Worm (Caenorhabditis elegans) whole organism, L1 larva: ENCODE measurements around the gene myrf-2.

Experiments
- C04F5.9 ChIP-seq: sonication (generic microtip); optimal IDR thresholded peaks from 2 replicates; lab custom pipeline; 2016; ENCODE audit warnings: missing genetic modification characterization, missing compliant biosample characterization
- C16A3.4 ChIP-seq: fragments of 150-350 bp; optimal IDR thresholded peaks from 2 replicates; lab custom pipeline; 2014; ENCODE audit warnings: missing biosample characterization, missing genetic modification characterization
- aly-2 ChIP-seq: fragments of 150-350 bp; optimal IDR thresholded peaks from 2 replicates; lab custom pipeline; 2014; ENCODE audit warnings: missing biosample characterization, missing genetic modification characterization
- blmp-1 ChIP-seq: fragments of 150-350 bp; optimal IDR thresholded peaks from 2 replicates; lab custom pipeline; 2014; ENCODE audit warnings: missing biosample characterization, missing genetic modification characterization
- ceh-63 ChIP-seq: fragments of 200-800 bp; sonication (Bioruptor generic); optimal IDR thresholded peaks from 2 replicates; lab custom pipeline; 2018; ENCODE audit warnings: mild to moderate bottlenecking, missing genetic modification characterization, missing compliant biosample characterization
- ceh-90 ChIP-seq: sonication (generic microtip); optimal IDR thresholded peaks from 2 replicates; lab custom pipeline; 2016; ENCODE audit warnings: missing genetic modification characterization, missing compliant biosample characterization
- dpl-1 ChIP-seq, 3 experiments: fragments of 150-350 bp in 2 of 3; sonication (generic microtip) in 1 of 3; optimal IDR thresholded peaks; 2 replicates each; lab custom pipeline; 2014 to 2017; ENCODE audit warnings: missing biosample characterization in 3 of 3, missing genetic modification characterization in 3 of 3, missing genetic modification reagents in 3 of 3
- dsc-1 ChIP-seq: sonication (generic microtip); optimal IDR thresholded peaks from 2 replicates; lab custom pipeline; 2016; ENCODE audit warnings: mild to moderate bottlenecking, missing genetic modification characterization, missing compliant biosample characterization
- efl-1 ChIP-seq, 4 experiments: fragments of 150-350 bp; optimal IDR thresholded peaks in 3 of 4; peaks in 1 of 4; 1 replicate in 1 of 4; 2 replicates in 3 of 4; lab custom pipeline; 2014; ENCODE audit warnings: missing biosample characterization in 2 of 4, missing genetic modification characterization in 2 of 4, missing genetic modification reagents in 2 of 4
- egl-27 ChIP-seq, 2 experiments: fragments of 150-350 bp in 1 of 2; sonication (generic microtip); optimal IDR thresholded peaks; 3 replicates each; lab custom pipeline; 2017 to 2018; ENCODE audit warnings: missing biosample characterization in 2 of 2, missing genetic modification characterization in 2 of 2, missing genetic modification reagents in 2 of 2
- elt-3 ChIP-seq, 6 experiments: fragments of 150-350 bp in 1 of 6; sonication (generic microtip); optimal IDR thresholded peaks; 2 replicates each; lab custom pipeline; 2017 to 2018; ENCODE audit warnings: missing biosample characterization in 6 of 6, missing genetic modification characterization in 6 of 6, inconsistent platforms in 1 of 6
- fkh-8 ChIP-seq: sonication (generic microtip); optimal IDR thresholded peaks from 2 replicates; lab custom pipeline; 2016; ENCODE audit warnings: mild to moderate bottlenecking, missing genetic modification characterization, missing compliant biosample characterization
- fos-1 ChIP-seq: fragments of 150-350 bp; optimal IDR thresholded peaks from 2 replicates; lab custom pipeline; 2014; ENCODE audit warnings: missing biosample characterization, missing genetic modification characterization
- grh-1 ChIP-seq: fragments of 200-800 bp; sonication (Bioruptor generic); IDR thresholded peaks from 2 replicates; pipeline ENCODE4 v1.3.6; 2022; ENCODE audit warnings: missing genetic modification reagents, missing genetic modification characterization, missing compliant biosample characterization
- isw-1 ChIP-seq: fragments of 200-800 bp; sonication (Bioruptor generic); IDR thresholded peaks from 2 replicates; pipeline ENCODE4 v1.3.6; 2022; ENCODE audit warnings: missing genetic modification characterization, missing compliant biosample characterization
- jun-1 ChIP-seq: fragments of 150-350 bp; optimal IDR thresholded peaks from 2 replicates; lab custom pipeline; 2014; ENCODE audit warnings: missing biosample characterization, missing genetic modification reagents, missing genetic modification characterization
- lin-14 ChIP-seq: fragments of 200-800 bp; sonication (Bioruptor generic); optimal IDR thresholded peaks from 2 replicates; lab custom pipeline; 2018; ENCODE audit warnings: mild to moderate bottlenecking, missing genetic modification characterization, moderate library complexity, missing compliant biosample characterization
- lin-15B ChIP-seq: fragments of 150-350 bp; sonication (generic microtip); optimal IDR thresholded peaks from 3 replicates; lab custom pipeline; 2014; ENCODE audit warnings: missing biosample characterization, missing genetic modification characterization
- lin-39 ChIP-seq: fragments of 150-350 bp; optimal IDR thresholded peaks from 2 replicates; lab custom pipeline; 2014; ENCODE audit warnings: missing biosample characterization, missing genetic modification reagents, missing genetic modification characterization
- lsy-2 ChIP-seq, 2 experiments: fragments of 150-350 bp; optimal IDR thresholded peaks; 2 replicates each; lab custom pipeline; 2014; ENCODE audit warnings: missing biosample characterization in 2 of 2, missing genetic modification characterization in 2 of 2
- mep-1 ChIP-seq: fragments of 150-350 bp; optimal IDR thresholded peaks from 2 replicates; lab custom pipeline; 2014; ENCODE audit warnings: missing biosample characterization, missing genetic modification characterization
- nhr-19 ChIP-seq: fragments of 200-800 bp; sonication (Bioruptor generic); conservative IDR thresholded peaks from 2 replicates; pipeline ENCODE4 v1.3.6; 2022; ENCODE audit warnings: missing genetic modification characterization, missing compliant biosample characterization
- nhr-20 ChIP-seq: sonication (generic microtip); optimal IDR thresholded peaks from 2 replicates; lab custom pipeline; 2016; ENCODE audit warnings: mild to moderate bottlenecking, missing genetic modification characterization, missing compliant biosample characterization
- nhr-237 ChIP-seq: fragments of 150-350 bp; optimal IDR thresholded peaks from 2 replicates; lab custom pipeline; 2014; ENCODE audit warnings: missing biosample characterization, missing genetic modification characterization
- nhr-71 ChIP-seq: sonication (generic microtip); optimal IDR thresholded peaks from 2 replicates; lab custom pipeline; 2016; ENCODE audit warnings: mild to moderate bottlenecking, missing genetic modification characterization, moderate library complexity, missing compliant biosample characterization
- nhr-90 ChIP-seq: sonication (generic microtip); optimal IDR thresholded peaks from 2 replicates; lab custom pipeline; 2016; ENCODE audit warnings: mild to moderate bottlenecking, missing genetic modification characterization, missing compliant biosample characterization; ENCODE audit not compliant: poor library complexity
- pax-3 ChIP-seq: fragments of 200-800 bp; sonication (Bioruptor generic); optimal IDR thresholded peaks from 2 replicates; lab custom pipeline; 2018; ENCODE audit warnings: mild to moderate bottlenecking, missing genetic modification characterization, moderate library complexity, missing compliant biosample characterization
- pqm-1 ChIP-seq: sonication (generic microtip); optimal IDR thresholded peaks from 3 replicates; lab custom pipeline; 2017; ENCODE audit warnings: missing biosample characterization, missing genetic modification characterization
- rnt-1 ChIP-seq: sonication (generic microtip); optimal IDR thresholded peaks from 2 replicates; lab custom pipeline; 2016; ENCODE audit warnings: mild to moderate bottlenecking, missing genetic modification characterization, moderate library complexity, missing compliant biosample characterization
- skn-1 ChIP-seq: fragments of 150-350 bp; optimal IDR thresholded peaks from 2 replicates; lab custom pipeline; 2014; ENCODE audit warnings: missing biosample characterization, missing genetic modification characterization
- swsn-7 ChIP-seq: sonication (generic microtip); optimal IDR thresholded peaks from 2 replicates; lab custom pipeline; 2016; ENCODE audit warnings: missing genetic modification characterization, missing compliant biosample characterization
- tbx-2 ChIP-seq: sonication (generic microtip); optimal IDR thresholded peaks from 2 replicates; lab custom pipeline; 2016; ENCODE audit warnings: missing genetic modification characterization, missing compliant biosample characterization
- unc-62 ChIP-seq: fragments of 150-350 bp; optimal IDR thresholded peaks from 2 replicates; lab custom pipeline; 2014; ENCODE audit warnings: missing biosample characterization, missing genetic modification reagents, missing genetic modification characterization
- unc-86 ChIP-seq: sonication (generic microtip); optimal IDR thresholded peaks from 2 replicates; lab custom pipeline; 2016; ENCODE audit warnings: missing genetic modification characterization, missing compliant biosample characterization
- vab-15 ChIP-seq: sonication (generic microtip); optimal IDR thresholded peaks from 2 replicates; lab custom pipeline; 2017; ENCODE audit warnings: missing genotype, mild to moderate bottlenecking, missing genetic modification characterization, missing compliant biosample characterization
- zag-1 ChIP-seq: fragments of 150-350 bp; optimal IDR thresholded peaks from 2 replicates; lab custom pipeline; 2014; ENCODE audit warnings: missing biosample characterization, missing genetic modification characterization
- zip-4 ChIP-seq: fragments of 200-800 bp; sonication (Bioruptor generic); optimal IDR thresholded peaks from 2 replicates; lab custom pipeline; 2018; ENCODE audit warnings: mild to moderate bottlenecking, missing genetic modification characterization, moderate library complexity, missing compliant biosample characterization
- ztf-11 ChIP-seq, 2 experiments: sonication (generic microtip); optimal IDR thresholded peaks; 2 replicates each; lab custom pipeline; 2016 to 2017; ENCODE audit warnings: missing genetic modification characterization in 2 of 2, missing biosample characterization in 1 of 2, missing compliant biosample characterization in 1 of 2

Gene myrf-2

ce11 chrX:10141963-10142431, 52.2 kb downstream of the myrf-2 start, which contains the start of gene oac-14 (continued):
- TF ChIP-seq C04F5.9 (no peak), elt-3 (tag; optimal IDR thresholded peaks at IDR 0.05; lab: Kevin White, UChicago) (no peak), pax-3 (tag; lab: Kevin White, UChicago) (no peak), ztf-11 (tag; optimal IDR thresholded peaks at IDR 0.05; lab: Kevin White, UChicago) (no peak), swsn-7 (tag; lab: Kevin White, UChicago) (no peak), tbx-2 (tag; lab: Kevin White, UChicago) (no peak), efl-1 (optimal IDR thresholded peaks at IDR 0.05; lab: Kevin White, UChicago) (no peak), efl-1 (GFP tag; optimal IDR thresholded peaks at IDR 0.05 in 1 of 2; lab: Kevin White, UChicago) (peak in 1 of 2 experiments; percentile 84), ceh-63 (GFP tag; lab: Kevin White, UChicago) (no peak), mep-1 (tag; lab: Kevin White, UChicago) (no peak), fos-1 (tag; lab: Kevin White, UChicago) (no peak), isw-1 (no peak), nhr-20 (peak; percentile 73), zip-4 (no peak), nhr-237 (no peak), nhr-19 (GFP tag; lab: Robert Waterston, UW) (peak; percentile 53), vab-15 (tag; lab: Kevin White, UChicago) (no peak), lin-15B (tag; lab: Kevin White, UChicago) (no peak), dsc-1 (tag; lab: Kevin White, UChicago) (no peak), zag-1 (tag; lab: Kevin White, UChicago) (no peak), lin-39 (tag; lab: Kevin White, UChicago) (no peak), unc-86 (no peak), jun-1 (tag; lab: Kevin White, UChicago) (peak; percentile 31), pqm-1 (tag; lab: Kevin White, UChicago) (peak; percentile 11), egl-27 (tag; optimal IDR thresholded peaks at IDR 0.05; lab: Kevin White, UChicago) (no peak)

- no peak for TF ChIP-seq dpl-1 (GFP tag; optimal IDR thresholded peaks at IDR 0.05; lab: Kevin White, UChicago)
- TF ChIP-seq C16A3.4 (tag; lab: Kevin White, UChicago): no peak
- no peak for TF ChIP-seq isw-1
- no peak for TF ChIP-seq rnt-1 (tag; lab: Kevin White, UChicago)
- no peak for TF ChIP-seq elt-3 (tag; optimal IDR thresholded peaks at IDR 0.05; lab: Kevin White, UChicago)
- no peak for TF ChIP-seq dsc-1 (tag; lab: Kevin White, UChicago)
- no peak for TF ChIP-seq unc-62
- no peak for TF ChIP-seq lsy-2 (tag; optimal IDR thresholded peaks at IDR 0.05; lab: Kevin White, UChicago)
- no peak for TF ChIP-seq nhr-90 (tag; lab: Kevin White, UChicago)
- no peak for TF ChIP-seq pqm-1 (tag; lab: Kevin White, UChicago)
- TF ChIP-seq grh-1 (GFP tag; lab: Robert Waterston, UW): no peak
Measured at ce11 chrX:10141264-10141663, 52.9 kb downstream of the myrf-2 start.

ce11 chrX:10138494-10138893, 55.7 kb downstream of the myrf-2 start, which contains the start of gene moc-1:
moc-1 (minus strand) TSS chrX:10138620.
- peak; percentile 52 for TF ChIP-seq blmp-1 (tag; lab: Kevin White, UChicago)
- TF ChIP-seq elt-3 (tag; optimal IDR thresholded peaks at IDR 0.05; lab: Kevin White, UChicago): no peak
- TF ChIP-seq aly-2: no peak
- no peak for TF ChIP-seq lin-14 (GFP tag; lab: Kevin White, UChicago)
- TF ChIP-seq fkh-8 (tag; lab: Kevin White, UChicago): peak; percentile 45
- TF ChIP-seq skn-1 (tag; lab: Kevin White, UChicago): peak; percentile 25
- peak; percentile 28 for TF ChIP-seq nhr-71 (tag; lab: Kevin White, UChicago)
- no peak for TF ChIP-seq egl-27 (tag; optimal IDR thresholded peaks at IDR 0.05; lab: Kevin White, UChicago)
- no peak for TF ChIP-seq ceh-90 (tag; lab: Kevin White, UChicago)
- TF ChIP-seq, all 84 proteins: peak for 4
